Worm (Caenorhabditis elegans) whole organism, dauer: ENCODE data around the gene psr-1.

Source experiments
- unc-62 ChIP-seq: sonication (generic microtip); optimal IDR thresholded peaks from 2 replicates; lab custom pipeline; 2017; ENCODE audit warnings: missing biosample characterization, missing genetic modification reagents, missing genetic modification characterization

psr-1 gene

ce11 chrIV:4653708-4654107, 646 bp downstream of the psr-1 start:
- no peak for TF ChIP-seq unc-62 (GFP tag; lab: Kevin White, UChicago)

ce11 chrIV:4655979-4656378, 2.9 kb downstream of the psr-1 start:
- TF ChIP-seq unc-62 (GFP tag; lab: Kevin White, UChicago), result no peak

- TF ChIP-seq unc-62 (GFP tag; lab: Kevin White, UChicago), result no peak
Measured at ce11 chrIV:4656380-4656779, 3.3 kb downstream of the psr-1 start.

ce11 chrIV:4657874-4658273, 4.8 kb downstream of the psr-1 start, which contains the start of gene col-111:
Gene col-111, minus strand, starts transcription at chrIV:4657974.
- no peak for TF ChIP-seq unc-62 (GFP tag; lab: Kevin White, UChicago)

ce11 chrIV:4659277-4659676, 6.2 kb downstream of the psr-1 start, which contains the start of gene mrps-21:
Gene mrps-21, minus strand, starts transcription at chrIV:4659517.
- no peak for TF ChIP-seq unc-62 (GFP tag; lab: Kevin White, UChicago)

ce11 chrIV:4660151-4661041, 7.3 kb downstream of the psr-1 start, which contains the start of the genes F29B9.11 and jmjd-1.2:
Gene F29B9.11, minus strand, starts transcription at chrIV:4660201.
Gene jmjd-1.2, plus strand, starts transcription at chrIV:4660991.
- no peak for TF ChIP-seq unc-62 (GFP tag; lab: Kevin White, UChicago)

- no peak for TF ChIP-seq unc-62 (GFP tag; lab: Kevin White, UChicago)
Measured at ce11 chrIV:4665079-4665478, 12.0 kb downstream of the psr-1 start, which contains the start of gene F29B9.1. Gene F29B9.1, plus strand, starts transcription at chrIV:4665379.

- TF ChIP-seq unc-62 (GFP tag; lab: Kevin White, UChicago), result no peak
Measured at ce11 chrIV:4667383-4667782, 14.3 kb downstream of the psr-1 start.

- TF ChIP-seq unc-62 (GFP tag; lab: Kevin White, UChicago), result no peak
Measured at ce11 chrIV:4667835-4668234, 14.8 kb downstream of the psr-1 start.

- TF ChIP-seq unc-62 (GFP tag; lab: Kevin White, UChicago), result no peak
Measured at ce11 chrIV:4669242-4669641, 16.2 kb downstream of the psr-1 start, which contains the start of gene F29B9.12. Gene F29B9.12, plus strand, starts transcription at chrIV:4669542.

ce11 chrIV:4673332-4673731, 20.3 kb downstream of the psr-1 start:
- TF ChIP-seq unc-62 (GFP tag; lab: Kevin White, UChicago), result no peak

ce11 chrIV:4674322-4674721, 21.3 kb downstream of the psr-1 start:
- no peak for TF ChIP-seq unc-62 (GFP tag; lab: Kevin White, UChicago)

ce11 chrIV:4678718-4679117, 25.7 kb downstream of the psr-1 start, which contains the start of gene kin-36:
Gene kin-36, plus strand, starts transcription at chrIV:4679018.
- TF ChIP-seq unc-62 (GFP tag; lab: Kevin White, UChicago), result no peak

ce11 chrIV:4683149-4683548, 30.1 kb downstream of the psr-1 start:
- no peak for TF ChIP-seq unc-62 (GFP tag; lab: Kevin White, UChicago)

- no peak for TF ChIP-seq unc-62 (GFP tag; lab: Kevin White, UChicago)
Measured at ce11 chrIV:4686291-4686830, 33.3 kb downstream of the psr-1 start.

- TF ChIP-seq unc-62 (GFP tag; lab: Kevin White, UChicago), result no peak
Measured at ce11 chrIV:4686898-4687297, 33.8 kb downstream of the psr-1 start.
